Worm (Caenorhabditis elegans): ENCODE data around the gene B0035.22.
"Not testable (repeated sequence)": the region's sequence is repeated elsewhere in the genome, so short reads cannot be mapped to it uniquely, and the experiment has no call there.

B0035.22 gene

ce11 chrIV:11319884-11320362 lies 5.0 kb downstream of the B0035.22 start, which contains the start of gene B0035.18:
Gene B0035.18, plus strand, starts transcription at chrIV:11320312.
- TF ChIP-seq unc-39 (tag; optimal IDR thresholded peaks at IDR 0.05) = no peak
- no peak for TF ChIP-seq Y55F3AM.14 (GFP tag; optimal IDR thresholded peaks at IDR 0.05)
- TF ChIP-seq mdl-1 (tag; optimal IDR thresholded peaks at IDR 0.05) = no peak
- no peak for TF ChIP-seq F13H6.1 (tag; optimal IDR thresholded peaks at IDR 0.05)
- TF ChIP-seq sma-3 (GFP tag; optimal IDR thresholded peaks at IDR 0.05) = no peak
- TF ChIP-seq unc-62 (GFP tag; optimal IDR thresholded peaks at IDR 0.05) = no peak
- no peak for TF ChIP-seq ceh-82 (tag; optimal IDR thresholded peaks at IDR 0.05)
- no peak for TF ChIP-seq zag-1 (tag; optimal IDR thresholded peaks at IDR 0.05)
- TF ChIP-seq ztf-4 (tag; optimal IDR thresholded peaks at IDR 0.05) = no peak
- no peak for TF ChIP-seq dmd-4 (tag; optimal IDR thresholded peaks at IDR 0.05)
- TF ChIP-seq nhr-77 (tag; optimal IDR thresholded peaks at IDR 0.05) = no peak
- no peak for TF ChIP-seq skn-1 (tag; optimal IDR thresholded peaks at IDR 0.05)
- TF ChIP-seq nhr-23 (tag; optimal IDR thresholded peaks at IDR 0.05) = no peak
- no peak for TF ChIP-seq nhr-129 (tag; optimal IDR thresholded peaks at IDR 0.05)
- TF ChIP-seq gmeb-1 (tag; optimal IDR thresholded peaks at IDR 0.05) = no peak
- TF ChIP-seq nhr-10 (tag; optimal IDR thresholded peaks at IDR 0.05) = no peak
- TF ChIP-seq unc-55 (GFP tag; optimal IDR thresholded peaks at IDR 0.05) = no peak
- no peak for TF ChIP-seq egl-27 (tag; optimal IDR thresholded peaks at IDR 0.05)

- TF ChIP-seq R02D3.7 (tag; optimal IDR thresholded peaks at IDR 0.05) = no peak
- no peak for TF ChIP-seq unc-55 (GFP tag; optimal IDR thresholded peaks at IDR 0.05)
- no peak for TF ChIP-seq zag-1 (tag; optimal IDR thresholded peaks at IDR 0.05)
- no peak for TF ChIP-seq ceh-16 (tag; optimal IDR thresholded peaks at IDR 0.05)
- TF ChIP-seq fos-1 (tag; optimal IDR thresholded peaks at IDR 0.05) = no peak
- no peak for TF ChIP-seq nhr-23 (tag; optimal IDR thresholded peaks at IDR 0.05)
Observed at ce11 chrIV:11320500-11320899, 5.5 kb downstream of the B0035.22 start, which contains the start of gene edg-1. Gene edg-1, plus strand, starts transcription at chrIV:11320800.

- TF ChIP-seq nhr-6 (tag; optimal IDR thresholded peaks at IDR 0.05) (no peak), nhr-129 (tag; optimal IDR thresholded peaks at IDR 0.05) (no peak), ztf-11 (tag; optimal IDR thresholded peaks at IDR 0.05) (no peak), unc-39 (tag; optimal IDR thresholded peaks at IDR 0.05) (no peak), lin-11 (tag; optimal IDR thresholded peaks at IDR 0.05) (no peak), fos-1 (tag; optimal IDR thresholded peaks at IDR 0.05) (no peak), ztf-1 (GFP tag; conservative IDR thresholded peaks at IDR 0.05) (no peak), crh-2 (tag; optimal IDR thresholded peaks at IDR 0.05) (no peak), nhr-11 (tag; optimal IDR thresholded peaks at IDR 0.05) (no peak), unc-62 (GFP tag; optimal IDR thresholded peaks at IDR 0.05) (no peak), sma-3 (GFP tag; optimal IDR thresholded peaks at IDR 0.05) (no peak)
Observed at ce11 chrIV:11323666-11324065, 8.7 kb downstream of the B0035.22 start.

ce11 chrIV:11324741-11325140 lies 9.8 kb downstream of the B0035.22 start, which contains the start of gene his-48:
Gene his-48, plus strand, starts transcription at chrIV:11324745.
- TF ChIP-seq ama-1 (optimal IDR thresholded peaks at IDR 0.05); C34F6.9 (tag; optimal IDR thresholded peaks at IDR 0.05); elt-1 (tag; optimal IDR thresholded peaks at IDR 0.05): not testable (repeated sequence)

ce11 chrIV:11326939-11327565 lies 12.1 kb downstream of the B0035.22 start, which contains the start of gene B0035.21:
Gene B0035.21, plus strand, starts transcription at chrIV:11327260.
- TF ChIP-seq dmd-4 (tag; optimal IDR thresholded peaks at IDR 0.05) (no peak), mbf-1 (tag; optimal IDR thresholded peaks at IDR 0.05) (no peak), ceh-16 (tag; optimal IDR thresholded peaks at IDR 0.05) (no peak), R02D3.7 (tag; optimal IDR thresholded peaks at IDR 0.05) (no peak), aly-2 (tag; optimal IDR thresholded peaks at IDR 0.05) (no peak), ceh-82 (tag; optimal IDR thresholded peaks at IDR 0.05) (no peak), snpc-4 (tag; optimal IDR thresholded peaks at IDR 0.05) (no peak), ztf-1 (GFP tag; conservative IDR thresholded peaks at IDR 0.05) (no peak), nhr-10 (tag; optimal IDR thresholded peaks at IDR 0.05) (no peak)

- TF ChIP-seq nhr-6 (tag; optimal IDR thresholded peaks at IDR 0.05) = no peak
- no peak for TF ChIP-seq dmd-4 (tag; optimal IDR thresholded peaks at IDR 0.05)
- no peak for TF ChIP-seq sem-4 (tag; optimal IDR thresholded peaks at IDR 0.05)
- no peak for TF ChIP-seq nhr-77 (tag; optimal IDR thresholded peaks at IDR 0.05)
- no peak for TF ChIP-seq nhr-11 (tag; optimal IDR thresholded peaks at IDR 0.05)
- no peak for TF ChIP-seq elt-1 (tag; optimal IDR thresholded peaks at IDR 0.05)
- no peak for TF ChIP-seq nhr-12 (tag; optimal IDR thresholded peaks at IDR 0.05)
- no peak for TF ChIP-seq ceh-16 (tag; optimal IDR thresholded peaks at IDR 0.05)
- no peak for TF ChIP-seq ztf-11 (tag; optimal IDR thresholded peaks at IDR 0.05)
- TF ChIP-seq lsy-2 (tag; optimal IDR thresholded peaks at IDR 0.05) = no peak
- TF ChIP-seq F13H6.1 (tag; optimal IDR thresholded peaks at IDR 0.05) = no peak
- no peak for TF ChIP-seq mab-5 (tag; optimal IDR thresholded peaks at IDR 0.05)
Observed at ce11 chrIV:11329269-11329668, 14.3 kb downstream of the B0035.22 start, which contains the start of gene leo-1. Gene leo-1, minus strand, starts transcription at chrIV:11329369.
